Worm (Caenorhabditis elegans) whole organism, young adult: Measurements from ENCODE around the gene tif-1A.

Experiments used
- B0035.1 ChIP-seq: sonication (generic microtip); optimal IDR thresholded peaks from 2 replicates; lab custom pipeline; 2016; ENCODE audit warnings: missing genetic modification characterization, mild to moderate bottlenecking, missing compliant biosample characterization, missing genotype, missing genetic modification reagents
- B0261.1 ChIP-seq: sonication (generic microtip); optimal IDR thresholded peaks from 2 replicates; lab custom pipeline; 2016; ENCODE audit warnings: mild to moderate bottlenecking, missing genetic modification characterization, moderate library complexity, missing compliant biosample characterization
- B0336.3 ChIP-seq: fragments of 200-800 bp; sonication (Bioruptor generic); IDR thresholded peaks from 2 replicates; pipeline ENCODE4 v1.3.6; 2022; ENCODE audit warnings: missing genetic modification characterization, missing compliant biosample characterization
- C17E4.6 ChIP-seq: fragments of 200-800 bp; sonication (Bioruptor generic); IDR thresholded peaks from 2 replicates; pipeline ENCODE4 v1.3.6; 2022; ENCODE audit warnings: missing genetic modification reagents, missing genetic modification characterization, missing compliant biosample characterization
- F52B5.7 ChIP-seq: sonication (generic microtip); optimal IDR thresholded peaks from 2 replicates; lab custom pipeline; 2016; ENCODE audit warnings: mild to moderate bottlenecking, missing genetic modification characterization, missing compliant biosample characterization
- F57A8.1 ChIP-seq: fragments of 200-800 bp; sonication (Bioruptor generic); optimal IDR thresholded peaks from 2 replicates; lab custom pipeline; 2018; ENCODE audit warnings: mild to moderate bottlenecking, missing genetic modification characterization, moderate library complexity, missing compliant biosample characterization
- K11D2.4 ChIP-seq: fragments of 200-800 bp; sonication (Bioruptor generic); IDR thresholded peaks from 2 replicates; pipeline ENCODE4 v1.3.6; 2022; ENCODE audit warnings: missing genetic modification reagents, missing genetic modification characterization, missing compliant biosample characterization
- K12H6.12 ChIP-seq: fragments of 200-800 bp; sonication (Bioruptor generic); optimal IDR thresholded peaks from 2 replicates; lab custom pipeline; 2018; ENCODE audit warnings: mild to moderate bottlenecking, missing genetic modification characterization, missing compliant biosample characterization
- ama-1 ChIP-seq, 3 experiments: fragments of 150-350 bp in 1 of 3; sonication (generic microtip) in 2 of 3; optimal IDR thresholded peaks; 2 replicates each; lab custom pipeline; 2014 to 2018; ENCODE audit warnings: missing biosample characterization in 2 of 3, missing genetic modification characterization in 2 of 3, missing genetic modification reagents in 2 of 3
- aptf-3 ChIP-seq: fragments of 200-800 bp; sonication (Bioruptor generic); IDR thresholded peaks from 2 replicates; pipeline ENCODE4 v1.3.6; 2022; ENCODE audit warnings: missing genetic modification characterization, missing compliant biosample characterization
- attf-5 ChIP-seq: fragments of 200-800 bp; sonication (Bioruptor generic); optimal IDR thresholded peaks from 2 replicates; lab custom pipeline; 2018; ENCODE audit warnings: mild to moderate bottlenecking, missing genetic modification characterization, missing compliant biosample characterization
- ccch-3 ChIP-seq: fragments of 200-800 bp; sonication (Bioruptor generic); optimal IDR thresholded peaks from 2 replicates; lab custom pipeline; 2018; ENCODE audit warnings: mild to moderate bottlenecking, missing genetic modification characterization, missing compliant biosample characterization
- cebp-1 ChIP-seq, 2 experiments: fragments of 200-800 bp in 1 of 2; sonication (Bioruptor generic) in 1 of 2; sonication (generic microtip) in 1 of 2; IDR thresholded peaks in 1 of 2; optimal IDR thresholded peaks in 1 of 2; 2 replicates each; pipeline versions ENCODE4 v1.3.6 to Lab custom; 2017 to 2022; ENCODE audit warnings: missing compliant biosample characterization in 2 of 2, missing genetic modification characterization in 2 of 2, mild to moderate bottlenecking in 1 of 2, missing genetic modification reagents in 1 of 2, moderate library complexity in 1 of 2
- ceh-40 ChIP-seq: fragments of 200-800 bp; sonication (Bioruptor generic); IDR thresholded peaks from 2 replicates; pipeline ENCODE4 v1.3.6; 2022; ENCODE audit warnings: missing genetic modification characterization, missing compliant biosample characterization
- die-1 ChIP-seq: sonication (generic microtip); optimal IDR thresholded peaks from 2 replicates; lab custom pipeline; 2016; ENCODE audit warnings: missing genotype, mild to moderate bottlenecking, missing genetic modification characterization, missing compliant biosample characterization
- dox-1 ChIP-seq: fragments of 200-800 bp; sonication (Bioruptor generic); IDR thresholded peaks from 2 replicates; pipeline ENCODE4 v1.3.6; 2022; ENCODE audit warnings: missing genetic modification reagents, missing genetic modification characterization, missing compliant biosample characterization
- dpl-1 ChIP-seq: fragments of 150-350 bp; optimal IDR thresholded peaks from 2 replicates; lab custom pipeline; 2014; ENCODE audit warnings: missing biosample characterization, missing genetic modification reagents, missing genetic modification characterization
- egrh-3 ChIP-seq: fragments of 200-800 bp; sonication (Bioruptor generic); IDR thresholded peaks from 2 replicates; pipeline ENCODE4 v1.3.6; 2022; ENCODE audit warnings: missing genetic modification reagents, missing genetic modification characterization, missing compliant biosample characterization
- ekl-4 ChIP-seq: fragments of 200-800 bp; sonication (Bioruptor generic); IDR thresholded peaks from 2 replicates; pipeline ENCODE4 v1.3.6; 2022; ENCODE audit warnings: missing genetic modification reagents, missing genetic modification characterization, missing compliant biosample characterization
- fkh-3 ChIP-seq: sonication (generic microtip); optimal IDR thresholded peaks from 2 replicates; lab custom pipeline; 2016; ENCODE audit warnings: mild to moderate bottlenecking, missing genetic modification characterization, missing compliant biosample characterization
- hsf-1 ChIP-seq: fragments of 200-800 bp; sonication (Bioruptor generic); IDR thresholded peaks from 2 replicates; pipeline ENCODE4 v1.3.6; 2022; ENCODE audit warnings: missing genetic modification reagents, missing genetic modification characterization, missing compliant biosample characterization
- let-607 ChIP-seq, 2 experiments: fragments of 200-800 bp in 1 of 2; sonication (Bioruptor generic) in 1 of 2; sonication (generic microtip) in 1 of 2; optimal IDR thresholded peaks; 2 replicates each; lab custom pipeline; 2016 to 2018; ENCODE audit warnings: mild to moderate bottlenecking in 2 of 2, missing compliant biosample characterization in 2 of 2, missing genetic modification characterization in 2 of 2, moderate library complexity in 2 of 2, missing genotype in 1 of 2
- lir-1 ChIP-seq: fragments of 200-800 bp; sonication (Bioruptor generic); conservative IDR thresholded peaks from 2 replicates; pipeline ENCODE4 v1.3.6; 2022; ENCODE audit warnings: missing genetic modification reagents, missing genetic modification characterization, missing compliant biosample characterization
- madf-6 ChIP-seq: fragments of 200-800 bp; sonication (Bioruptor generic); IDR thresholded peaks from 2 replicates; pipeline ENCODE4 v1.3.6; 2022; ENCODE audit warnings: missing genetic modification reagents, missing genetic modification characterization, missing compliant biosample characterization
- madf-8 ChIP-seq: fragments of 200-800 bp; sonication (Bioruptor generic); conservative IDR thresholded peaks from 2 replicates; pipeline ENCODE4 v1.3.6; 2022; ENCODE audit warnings: missing genetic modification reagents, missing genetic modification characterization, missing compliant biosample characterization
- nhr-80 ChIP-seq: sonication (generic microtip); optimal IDR thresholded peaks from 2 replicates; lab custom pipeline; 2016; ENCODE audit warnings: missing genetic modification characterization, missing compliant biosample characterization
- pbrm-1 ChIP-seq: fragments of 200-800 bp; sonication (Bioruptor generic); IDR thresholded peaks from 2 replicates; pipeline ENCODE4 v1.3.6; 2022; ENCODE audit warnings: missing genetic modification reagents, missing genetic modification characterization, missing compliant biosample characterization
- rpc-1 ChIP-seq, 2 experiments: fragments of 150-350 bp in 1 of 2; sonication (generic microtip) in 1 of 2; optimal IDR thresholded peaks; 2 replicates each; lab custom pipeline; 2014 to 2018; ENCODE audit warnings: missing biosample characterization in 1 of 2, missing genetic modification characterization in 1 of 2, missing genetic modification reagents in 1 of 2, missing genotype in 1 of 2
- snpc-3.4 ChIP-seq: sonication (generic microtip); optimal IDR thresholded peaks from 2 replicates; lab custom pipeline; 2017; ENCODE audit warnings: missing genetic modification characterization, mild to moderate bottlenecking, missing compliant biosample characterization, antibody characterized with exemption, moderate library complexity, missing genotype, missing genetic modification reagents
- zfh-2 ChIP-seq: fragments of 200-800 bp; sonication (Bioruptor generic); conservative IDR thresholded peaks from 2 replicates; pipeline ENCODE4 v1.3.6; 2022; ENCODE audit warnings: missing genetic modification reagents, missing genetic modification characterization, missing compliant biosample characterization
- zim-3 ChIP-seq: sonication (generic microtip); optimal IDR thresholded peaks from 2 replicates; lab custom pipeline; 2017; ENCODE audit warnings: mild to moderate bottlenecking, missing genetic modification characterization, moderate library complexity, missing compliant biosample characterization
- ztf-18 ChIP-seq: sonication (generic microtip); optimal IDR thresholded peaks from 2 replicates; lab custom pipeline; 2016; ENCODE audit warnings: missing genotype, mild to moderate bottlenecking, missing genetic modification characterization, missing compliant biosample characterization
- ztf-26 ChIP-seq: sonication (generic microtip); optimal IDR thresholded peaks from 2 replicates; lab custom pipeline; 2017; ENCODE audit warnings: missing genetic modification characterization, missing compliant biosample characterization

The tif-1A gene

ce11 chrIII:3979980-3980631 lies 23.8 kb downstream of the tif-1A start (continued):
- TF ChIP-seq lir-1 (no peak), zfh-2 (GFP tag; lab: Robert Waterston, UW) (peak; percentile 88), B0336.3 (GFP tag; lab: Robert Waterston, UW) (peak; percentile 54; the same call in 1 of the 2 replicates), let-607 (tag; optimal IDR thresholded peaks at IDR 0.05; lab: Kevin White, UChicago) (peak in 1 of 2 experiments; percentile 49), hsf-1 (GFP tag; lab: Robert Waterston, UW) (no peak), nhr-80 (tag; lab: Kevin White, UChicago) (peak; percentile 70), zim-3 (tag; lab: Kevin White, UChicago) (no peak), madf-6 (GFP tag; lab: Robert Waterston, UW) (0 out of 2 replicates have a peak, but pooled peaks have one; percentile 24)

ce11 chrIII:3978438-3978837 lies 25.5 kb downstream of the tif-1A start:
- TF ChIP-seq K11D2.4 (GFP tag; lab: Robert Waterston, UW), result no peak
- TF ChIP-seq ztf-18 (tag; lab: Kevin White, UChicago), result no peak
- TF ChIP-seq ccch-3 (GFP tag; lab: Kevin White, UChicago), result no peak
- no peak for TF ChIP-seq nhr-80 (tag; lab: Kevin White, UChicago)
- no peak for TF ChIP-seq dox-1
- TF ChIP-seq, all 124 proteins: peak for 0

ce11 chrIII:3976992-3977391 lies 26.9 kb downstream of the tif-1A start:
- TF ChIP-seq egrh-3 (peak; percentile 58; the same call in 1 of the 2 replicates), nhr-80 (tag; lab: Kevin White, UChicago) (peak; percentile 10), attf-5 (GFP tag; lab: Kevin White, UChicago) (peak; percentile 26), B0336.3 (GFP tag; lab: Robert Waterston, UW) (no peak), cebp-1 (GFP tag; IDR thresholded peaks at IDR 0.05; lab: Robert Waterston, UW) (no peak), cebp-1 (tag; optimal IDR thresholded peaks at IDR 0.05; lab: Kevin White, UChicago) (peak; percentile 45), ceh-40 (GFP tag; lab: Robert Waterston, UW) (no peak), dox-1 (no peak), B0035.1 (tag; lab: Kevin White, UChicago) (no peak), C17E4.6 (GFP tag; lab: Robert Waterston, UW) (no peak), snpc-3.4 (tag; lab: Kevin White, UChicago) (no peak), pbrm-1 (GFP tag; lab: Robert Waterston, UW) (no peak)

- TF ChIP-seq aptf-3 (GFP tag; lab: Robert Waterston, UW) (no peak), zfh-2 (GFP tag; lab: Robert Waterston, UW) (no peak), ztf-26 (tag; lab: Kevin White, UChicago) (no peak), F57A8.1 (GFP tag; lab: Kevin White, UChicago) (no peak), F52B5.7 (tag; lab: Kevin White, UChicago) (no peak), rpc-1 (optimal IDR thresholded peaks at IDR 0.05; lab: Kevin White, UChicago) (no peak), rpc-1 (tag; optimal IDR thresholded peaks at IDR 0.05; lab: Kevin White, UChicago) (no peak), dpl-1 (GFP tag; lab: Kevin White, UChicago) (no peak), K12H6.12 (tag; lab: Kevin White, UChicago) (no peak), madf-8 (GFP tag; lab: Robert Waterston, UW) (no peak), ama-1 (optimal IDR thresholded peaks at IDR 0.05; lab: Kevin White, UChicago) (no peak), ama-1 (GFP tag; optimal IDR thresholded peaks at IDR 0.05; lab: Kevin White, UChicago) (no peak), fkh-3 (no peak), die-1 (tag; lab: Kevin White, UChicago) (no peak), ekl-4 (GFP tag; lab: Robert Waterston, UW) (no peak), B0261.1 (tag; lab: Kevin White, UChicago) (no peak)
Measured at ce11 chrIII:3976291-3976690, 27.6 kb downstream of the tif-1A start, which contains the start of gene msi-1. msi-1 (minus strand) TSS chrIII:3976391.
